Fruit fly (Drosophila melanogaster) Kc167 (cell line): ENCODE results near the gene pim.

ENCODE experiments used
- Sin3A ChIP-seq: fragments of >200 bp; optimal IDR thresholded peaks from 2 replicates; lab custom pipeline; 2018; ENCODE audit warnings: missing external identifiers
- h ChIP-seq: fragments of >200 bp; optimal IDR thresholded peaks from 3 replicates; lab custom pipeline; 2018; ENCODE audit warnings: missing external identifiers
- psq ChIP-seq: fragments of >200 bp; optimal IDR thresholded peaks from 2 replicates; lab custom pipeline; 2017; ENCODE audit warnings: missing external identifiers
- ttk ChIP-seq: sonication (Bioruptor generic); optimal IDR thresholded peaks from 2 replicates; lab custom pipeline; 2017; ENCODE audit warnings: missing external identifiers

DNA sequence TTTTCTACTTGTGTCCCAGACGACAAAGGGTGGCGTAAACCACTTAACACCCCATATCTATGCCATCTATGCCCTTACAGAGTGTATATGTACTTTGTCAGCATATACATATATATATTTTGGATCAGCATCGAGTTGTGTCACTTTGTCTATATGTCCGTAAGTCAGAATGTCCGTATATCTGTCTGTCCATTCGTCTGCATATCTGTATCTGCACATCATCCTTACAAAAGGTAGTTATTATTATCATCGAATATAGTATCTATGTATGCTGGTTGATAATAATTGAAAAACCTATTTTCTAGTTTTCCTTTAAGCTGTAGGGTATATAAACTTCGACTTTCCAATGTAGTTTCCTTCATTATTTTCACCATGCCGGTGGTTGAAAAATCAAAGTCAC lies 11.7 kb upstream of the pim start:
- no peak for TF ChIP-seq Sin3A (lab: Kevin White, UChicago)
- no peak for TF ChIP-seq h (lab: Kevin White, UChicago)
- no peak for TF ChIP-seq psq (lab: Kevin White, UChicago)
- TF ChIP-seq ttk (lab: Kevin White, UChicago) = no peak
